Worm (Caenorhabditis elegans) whole organism, L4 larva: ENCODE measurements around the gene W04G3.13.

Experiments used
- F26F4.8 ChIP-seq: fragments of 200-800 bp; sonication (Bioruptor generic); conservative IDR thresholded peaks from 2 replicates; pipeline ENCODE4 v1.3.6; 2022; ENCODE audit warnings: missing genetic modification characterization, missing compliant biosample characterization
- F44E2.7 ChIP-seq: fragments of 200-800 bp; sonication (Bioruptor generic); IDR thresholded peaks from 2 replicates; pipeline ENCODE4 v2.1.2; 2022; ENCODE audit warnings: missing genetic modification characterization, missing compliant biosample characterization
- R02D3.7 ChIP-seq: fragments of 150-350 bp; sonication (generic microtip); optimal IDR thresholded peaks from 3 replicates; lab custom pipeline; 2014; ENCODE audit warnings: missing biosample characterization, missing genetic modification characterization
- T20F7.1 ChIP-seq: fragments of 200-800 bp; sonication (Bioruptor generic); optimal IDR thresholded peaks from 2 replicates; lab custom pipeline; 2018; ENCODE audit warnings: mild to moderate bottlenecking, missing genetic modification characterization, missing compliant biosample characterization
- T26A8.4 ChIP-seq: fragments of 200-800 bp; sonication (Bioruptor generic); IDR thresholded peaks from 2 replicates; pipeline ENCODE4 v1.3.6; 2022; ENCODE audit warnings: missing genetic modification characterization, missing compliant biosample characterization
- Y48G9A.11 ChIP-seq: fragments of 200-800 bp; sonication (Bioruptor generic); IDR thresholded peaks from 2 replicates; pipeline ENCODE4 v1.3.6; 2022; ENCODE audit warnings: missing genetic modification reagents, missing genetic modification characterization, missing compliant biosample characterization
- Y5F2A.4 ChIP-seq: fragments of 200-800 bp; sonication (Bioruptor generic); optimal IDR thresholded peaks from 2 replicates; lab custom pipeline; 2018; ENCODE audit warnings: mild to moderate bottlenecking, missing genetic modification characterization, missing compliant biosample characterization
- Y75B8A.6 ChIP-seq: fragments of 200-800 bp; sonication (Bioruptor generic); IDR thresholded peaks from 2 replicates; pipeline ENCODE4 v1.3.6; 2022; ENCODE audit warnings: missing genetic modification reagents, missing genetic modification characterization, missing compliant biosample characterization
- ZK337.2 ChIP-seq: fragments of 200-800 bp; sonication (Bioruptor generic); IDR thresholded peaks from 2 replicates; pipeline ENCODE4 v1.3.6; 2022; ENCODE audit warnings: missing genetic modification reagents, missing genetic modification characterization, missing compliant biosample characterization
- ZK546.5 ChIP-seq, 2 experiments: sonication (generic microtip); optimal IDR thresholded peaks; 2 replicates each; lab custom pipeline; 2017; ENCODE audit warnings: missing biosample characterization in 2 of 2, missing genetic modification characterization in 2 of 2
- aha-1 ChIP-seq: fragments of 150-350 bp; peaks from one replicate; lab custom pipeline; 2014; ENCODE audit warnings: missing biosample characterization, missing genetic modification characterization
- ama-1 ChIP-seq: fragments of 150-350 bp; optimal IDR thresholded peaks from 2 replicates; lab custom pipeline; 2014; ENCODE audit warnings: inconsistent platforms, mixed read lengths
- attf-4 ChIP-seq: sonication (generic microtip); optimal IDR thresholded peaks from 3 replicates; lab custom pipeline; 2017; ENCODE audit warnings: missing biosample characterization, missing genetic modification characterization
- ceh-20 ChIP-seq: fragments of 200-800 bp; sonication (Bioruptor generic); IDR thresholded peaks from 2 replicates; pipeline ENCODE4 v1.3.6; 2022; ENCODE audit warnings: missing genetic modification reagents, missing genetic modification characterization, missing compliant biosample characterization
- ceh-32 ChIP-seq: sonication (generic microtip); optimal IDR thresholded peaks from 2 replicates; lab custom pipeline; 2016; ENCODE audit warnings: mild to moderate bottlenecking, missing genetic modification characterization, missing compliant biosample characterization; ENCODE audit not compliant: poor library complexity
- ces-1 ChIP-seq: fragments of 150-350 bp; sonication (generic microtip); optimal IDR thresholded peaks from 4 replicates; lab custom pipeline; 2014; ENCODE audit warnings: missing biosample characterization, missing genetic modification reagents, missing genetic modification characterization
- cey-2 ChIP-seq: sonication (generic microtip); optimal IDR thresholded peaks from 3 replicates; lab custom pipeline; 2017; ENCODE audit warnings: missing genetic modification characterization, mild to moderate bottlenecking, missing compliant biosample characterization, antibody characterized with exemption, borderline replicate concordance; ENCODE audit not compliant: insufficient read depth
- ctbp-1 ChIP-seq: fragments of 200-800 bp; sonication (Bioruptor generic); IDR thresholded peaks from 2 replicates; pipeline ENCODE4 v1.3.6; 2022; ENCODE audit warnings: missing genetic modification reagents, missing genetic modification characterization, missing compliant biosample characterization
- daf-16 ChIP-seq, 3 experiments: sonication (generic microtip); optimal IDR thresholded peaks; 2 replicates each; lab custom pipeline; 2016 to 2017; ENCODE audit warnings: missing genetic modification characterization in 3 of 3, missing genetic modification reagents in 3 of 3, mild to moderate bottlenecking in 2 of 3, missing compliant biosample characterization in 2 of 3, missing biosample characterization in 1 of 3, moderate library complexity in 1 of 3
- daf-19 ChIP-seq: fragments of 200-800 bp; sonication (Bioruptor generic); conservative IDR thresholded peaks from 2 replicates; pipeline ENCODE4 v1.3.6; 2022; ENCODE audit warnings: missing genetic modification characterization, missing compliant biosample characterization
- dpl-1 ChIP-seq: fragments of 150-350 bp; optimal IDR thresholded peaks from 2 replicates; lab custom pipeline; 2014; ENCODE audit warnings: missing biosample characterization, missing genetic modification reagents, missing genetic modification characterization
- dve-1 ChIP-seq: sonication (generic microtip); optimal IDR thresholded peaks from 2 replicates; lab custom pipeline; 2017; ENCODE audit warnings: antibody characterized with exemption, mild to moderate bottlenecking, missing genetic modification characterization, missing compliant biosample characterization; ENCODE audit not compliant: insufficient read depth
- egl-27 ChIP-seq: sonication (generic microtip); optimal IDR thresholded peaks from 3 replicates; lab custom pipeline; 2017; ENCODE audit warnings: missing biosample characterization, missing genetic modification reagents, missing genetic modification characterization
- gei-8 ChIP-seq: fragments of 200-800 bp; sonication (Bioruptor generic); optimal IDR thresholded peaks from 2 replicates; lab custom pipeline; 2018; ENCODE audit warnings: mild to moderate bottlenecking, missing genetic modification characterization, missing compliant biosample characterization
- hlh-30 ChIP-seq: sonication (generic microtip); optimal IDR thresholded peaks from 2 replicates; lab custom pipeline; 2017; ENCODE audit warnings: antibody characterized with exemption, mild to moderate bottlenecking, missing genetic modification characterization, missing compliant biosample characterization; ENCODE audit not compliant: insufficient read depth
- jun-1 ChIP-seq: fragments of 150-350 bp; optimal IDR thresholded peaks from 2 replicates; lab custom pipeline; 2014; ENCODE audit warnings: missing biosample characterization, missing genetic modification reagents, missing genetic modification characterization
- lim-7 ChIP-seq: fragments of 200-800 bp; sonication (Bioruptor generic); IDR thresholded peaks from 2 replicates; pipeline ENCODE4 v1.3.6; 2022; ENCODE audit warnings: missing genetic modification characterization, missing compliant biosample characterization
- lin-13 ChIP-seq: fragments of 150-350 bp; optimal IDR thresholded peaks from 2 replicates; lab custom pipeline; 2014; ENCODE audit warnings: missing biosample characterization, missing genetic modification reagents, missing genetic modification characterization
- lin-39 ChIP-seq: fragments of 150-350 bp; optimal IDR thresholded peaks from 2 replicates; lab custom pipeline; 2014; ENCODE audit warnings: missing biosample characterization, missing genetic modification reagents, missing genetic modification characterization
- lir-3 ChIP-seq: sonication (generic microtip); optimal IDR thresholded peaks from 2 replicates; lab custom pipeline; 2016; ENCODE audit warnings: mild to moderate bottlenecking, missing genetic modification characterization, missing compliant biosample characterization
- madf-5 ChIP-seq, 2 experiments: fragments of 200-800 bp; sonication (Bioruptor generic); IDR thresholded peaks; 2 replicates each; pipeline ENCODE4 v1.3.6; 2022; ENCODE audit warnings: missing compliant biosample characterization in 2 of 2, missing genetic modification characterization in 2 of 2
- mep-1 ChIP-seq: fragments of 150-350 bp; sonication (generic microtip); optimal IDR thresholded peaks from 3 replicates; lab custom pipeline; 2014; ENCODE audit warnings: missing biosample characterization, missing genetic modification characterization
- mxl-3 ChIP-seq: fragments of 200-800 bp; sonication (Bioruptor generic); optimal IDR thresholded peaks from 2 replicates; lab custom pipeline; 2018; ENCODE audit warnings: mild to moderate bottlenecking, missing genetic modification characterization, missing compliant biosample characterization
- nhr-11 ChIP-seq: fragments of 150-350 bp; optimal IDR thresholded peaks from 2 replicates; lab custom pipeline; 2014; ENCODE audit warnings: missing biosample characterization, missing genetic modification characterization
- nhr-111 ChIP-seq: fragments of 200-800 bp; sonication (Bioruptor generic); optimal IDR thresholded peaks from 2 replicates; lab custom pipeline; 2018; ENCODE audit warnings: mild to moderate bottlenecking, missing genetic modification characterization, missing compliant biosample characterization
- nhr-237 ChIP-seq: sonication (generic microtip); optimal IDR thresholded peaks from 2 replicates; lab custom pipeline; 2017; ENCODE audit warnings: missing biosample characterization, missing genetic modification characterization
- nhr-41 ChIP-seq: fragments of 200-800 bp; sonication (Bioruptor generic); IDR thresholded peaks from 2 replicates; pipeline ENCODE4 v1.3.6; 2022; ENCODE audit warnings: missing genetic modification reagents, missing genetic modification characterization, missing compliant biosample characterization
- nhr-48 ChIP-seq: sonication (generic microtip); optimal IDR thresholded peaks from 2 replicates; lab custom pipeline; 2016; ENCODE audit warnings: mild to moderate bottlenecking, missing genetic modification characterization, missing compliant biosample characterization
- nhr-76 ChIP-seq: fragments of 150-350 bp; optimal IDR thresholded peaks from 2 replicates; lab custom pipeline; 2014; ENCODE audit warnings: missing biosample characterization, missing genetic modification characterization
- pha-4 ChIP-seq, 2 experiments: fragments of 150-350 bp in 1 of 2; fragments of 200-800 bp in 1 of 2; sonication (Bioruptor generic) in 1 of 2; IDR thresholded peaks in 1 of 2; optimal IDR thresholded peaks in 1 of 2; 2 replicates each; pipeline versions ENCODE4 v1.3.6 to Lab custom; 2014 to 2022; ENCODE audit warnings: missing genetic modification characterization in 2 of 2, missing genetic modification reagents in 2 of 2, missing biosample characterization in 1 of 2, missing compliant biosample characterization in 1 of 2
- pqm-1 ChIP-seq: sonication (generic microtip); optimal IDR thresholded peaks from 2 replicates; lab custom pipeline; 2017; ENCODE audit warnings: missing biosample characterization, missing genetic modification characterization
- saeg-2 ChIP-seq: fragments of 200-800 bp; sonication (Bioruptor generic); IDR thresholded peaks from 2 replicates; pipeline ENCODE4 v1.3.6; 2022; ENCODE audit warnings: missing genetic modification reagents, missing genetic modification characterization, missing compliant biosample characterization
- snpc-1.2 ChIP-seq: fragments of 200-800 bp; sonication (Bioruptor generic); IDR thresholded peaks from 2 replicates; pipeline ENCODE4 v1.3.6; 2022; ENCODE audit warnings: missing genetic modification reagents, missing genetic modification characterization, missing compliant biosample characterization
- tra-1 ChIP-seq: fragments of 200-800 bp; sonication (Bioruptor generic); IDR thresholded peaks from 2 replicates; pipeline ENCODE4 v1.3.6; 2022; ENCODE audit warnings: missing genetic modification reagents, missing genetic modification characterization, missing compliant biosample characterization
- unc-39 ChIP-seq: sonication (generic microtip); optimal IDR thresholded peaks from 2 replicates; lab custom pipeline; 2017; ENCODE audit warnings: missing biosample characterization, missing genetic modification characterization
- zfp-2 ChIP-seq: sonication (generic microtip); optimal IDR thresholded peaks from 2 replicates; lab custom pipeline; 2016; ENCODE audit warnings: mild to moderate bottlenecking, missing genetic modification characterization, missing compliant biosample characterization
- zfp-3 ChIP-seq: fragments of 200-800 bp; sonication (Bioruptor generic); conservative IDR thresholded peaks from 2 replicates; pipeline ENCODE4 v1.3.6; 2022; ENCODE audit warnings: missing genetic modification reagents, missing genetic modification characterization, missing compliant biosample characterization
- zip-11 ChIP-seq: fragments of 200-800 bp; sonication (Bioruptor generic); IDR thresholded peaks from 2 replicates; pipeline ENCODE4 v1.3.6; 2022; ENCODE audit warnings: missing genetic modification characterization, missing compliant biosample characterization
- ztf-11 ChIP-seq: fragments of 150-350 bp; optimal IDR thresholded peaks from 2 replicates; lab custom pipeline; 2014; ENCODE audit warnings: missing biosample characterization, missing genetic modification characterization

W04G3.13 gene

DNA sequence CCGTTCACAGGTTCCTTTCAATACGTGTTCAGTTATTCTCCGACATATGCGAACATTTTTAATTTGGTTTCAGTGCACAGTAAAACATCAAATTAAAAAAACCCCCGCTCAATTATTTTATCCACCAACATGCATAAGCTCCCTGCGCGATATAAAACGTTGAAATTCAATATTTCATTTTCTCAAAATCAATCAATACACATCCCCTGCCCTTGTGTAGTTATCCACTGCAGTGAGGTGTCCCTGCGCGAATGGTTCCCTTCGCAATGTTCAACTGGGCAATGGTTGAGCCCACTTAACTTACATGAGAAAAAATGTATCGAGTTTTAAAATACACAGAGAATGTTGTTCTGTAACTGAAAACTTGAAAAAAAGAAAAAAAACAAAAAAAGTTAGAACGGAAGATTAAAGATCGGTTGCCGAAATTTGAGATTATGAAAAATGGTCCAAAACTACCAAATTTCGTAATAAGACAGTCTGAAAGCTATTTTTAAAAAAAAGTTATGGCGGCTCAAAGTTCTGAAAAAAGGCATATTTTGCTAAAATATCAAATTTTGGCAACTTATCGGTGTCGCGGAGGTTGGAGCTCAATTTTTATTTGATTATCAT is 14.5 kb upstream of the W04G3.13 start (continued):
- TF ChIP-seq dve-1 (tag; lab: Kevin White, UChicago) (peak; percentile 100), nhr-237 (tag; lab: Kevin White, UChicago) (peak; percentile 98), pqm-1 (tag; lab: Kevin White, UChicago) (peak; percentile 82), R02D3.7 (tag; lab: Kevin White, UChicago) (peak; percentile 36), T26A8.4 (GFP tag; lab: Robert Waterston, UW) (peak; percentile 100), egl-27 (tag; lab: Kevin White, UChicago) (peak; percentile 97), daf-19 (GFP tag; lab: Robert Waterston, UW) (peak; percentile 99), nhr-111 (GFP tag; lab: Kevin White, UChicago) (peak; percentile 74), cey-2 (tag; lab: Kevin White, UChicago) (peak; percentile 61), lim-7 (peak; percentile 72), ZK337.2 (GFP tag; lab: Robert Waterston, UW) (peak; percentile 94), lin-39 (tag; lab: Kevin White, UChicago) (peak; percentile 100), tra-1 (peak; percentile 98), mep-1 (peak; percentile 100), nhr-41 (GFP tag; lab: Robert Waterston, UW) (peak; percentile 91), T20F7.1 (GFP tag; lab: Kevin White, UChicago) (peak; percentile 94), ceh-32 (tag; lab: Kevin White, UChicago) (peak; percentile 93), aha-1 (tag; lab: Kevin White, UChicago) (peak; percentile 100), ceh-20 (GFP tag; lab: Robert Waterston, UW) (peak; percentile 99), gei-8 (GFP tag; lab: Kevin White, UChicago) (peak; percentile 95), dpl-1 (GFP tag; lab: Kevin White, UChicago) (peak; percentile 82), mxl-3 (GFP tag; lab: Kevin White, UChicago) (peak; percentile 98), nhr-48 (tag; lab: Kevin White, UChicago) (peak; percentile 98), F26F4.8 (GFP tag; lab: Robert Waterston, UW) (no peak), Y48G9A.11 (GFP tag; lab: Robert Waterston, UW) (no peak; the same call in 1 of the 2 replicates), jun-1 (tag; lab: Kevin White, UChicago) (peak; percentile 100), pha-4 (GFP tag; IDR thresholded peaks at IDR 0.05; lab: Robert Waterston, UW) (peak; percentile 98), pha-4 (tag; optimal IDR thresholded peaks at IDR 0.05; lab: Kevin White, UChicago) (peak; percentile 100), ZK546.5 (tag; optimal IDR thresholded peaks at IDR 0.05; lab: Kevin White, UChicago) (peak; percentile 67 to 83), zfp-3 (GFP tag; lab: Robert Waterston, UW) (peak; percentile 98), nhr-11 (peak; percentile 97), zfp-2 (peak; percentile 90), daf-16 (GFP tag; optimal IDR thresholded peaks at IDR 0.05; lab: Kevin White, UChicago) (peak; percentile 97 to 99), daf-16 (tag; optimal IDR thresholded peaks at IDR 0.05; lab: Kevin White, UChicago) (peak; percentile 98), ztf-11 (tag; lab: Kevin White, UChicago) (peak; percentile 100), lir-3 (peak; percentile 94), unc-39 (peak; percentile 94), ces-1 (GFP tag; lab: Kevin White, UChicago) (peak; percentile 98), snpc-1.2 (peak; percentile 80), F44E2.7 (0 out of 2 replicates have a peak, but pooled peaks have one; percentile 81), lin-13 (GFP tag; lab: Kevin White, UChicago) (peak; percentile 99), nhr-76 (tag; lab: Kevin White, UChicago) (peak; percentile 88), attf-4 (tag; lab: Kevin White, UChicago) (peak; percentile 78), madf-5 (GFP tag; IDR thresholded peaks at IDR 0.05; lab: Robert Waterston, UW) (peak; percentile 74 to 93), saeg-2 (GFP tag; lab: Robert Waterston, UW) (peak; percentile 99), ctbp-1 (GFP tag; lab: Robert Waterston, UW) (peak; percentile 99), Y5F2A.4 (GFP tag; lab: Kevin White, UChicago) (peak; percentile 98), hlh-30 (tag; lab: Kevin White, UChicago) (peak; percentile 96), ama-1 (no peak), Y75B8A.6 (peak; percentile 94), zip-11 (peak; percentile 48; the same call in 1 of the 2 replicates)
